Fruit fly (Drosophila melanogaster) whole organism, embryonic: Measurements from ENCODE around the gene WASp.
A peak's percentile ranks its signal among the peaks of the same experiment; 100 is the strongest.

ENCODE experiments used
- CG15514 ChIP-seq: fragments of 200-800 bp; sonication (Bioruptor generic); optimal IDR thresholded peaks from 3 replicates; lab custom pipeline; 2017; ENCODE audit warnings: missing biosample characterization, missing genetic modification characterization, mild to moderate bottlenecking, moderate library complexity, missing genetic modification reagents
- CG6813 ChIP-seq: fragments of 200-800 bp; sonication (Bioruptor generic); optimal IDR thresholded peaks from 2 replicates; lab custom pipeline; 2017; ENCODE audit warnings: missing biosample characterization, missing genetic modification characterization, mild to moderate bottlenecking, moderate library complexity, missing genetic modification reagents
- Hr78 ChIP-seq, 2 experiments: fragments of 200-800 bp in 1 of 2; fragments of >200 bp in 1 of 2; sonication (Bioruptor generic) in 1 of 2; optimal IDR thresholded peaks; 2 replicates each; lab custom pipeline; 2017 to 2019; ENCODE audit warnings: missing biosample characterization in 2 of 2, missing genetic modification characterization in 2 of 2, mild to moderate bottlenecking in 1 of 2, moderate library complexity in 1 of 2
- pb ChIP-seq: fragments of 200-800 bp; sonication (Bioruptor generic); optimal IDR thresholded peaks from 3 replicates; lab custom pipeline; 2016; ENCODE audit warnings: missing biosample characterization, missing genetic modification characterization
- tgo ChIP-seq: fragments of 200-800 bp; sonication (Bioruptor generic); IDR thresholded peaks from 3 replicates; pipeline ENCODE4 v1.3.6; 2022; ENCODE audit warnings: missing biosample characterization, missing genetic modification characterization

DNA sequence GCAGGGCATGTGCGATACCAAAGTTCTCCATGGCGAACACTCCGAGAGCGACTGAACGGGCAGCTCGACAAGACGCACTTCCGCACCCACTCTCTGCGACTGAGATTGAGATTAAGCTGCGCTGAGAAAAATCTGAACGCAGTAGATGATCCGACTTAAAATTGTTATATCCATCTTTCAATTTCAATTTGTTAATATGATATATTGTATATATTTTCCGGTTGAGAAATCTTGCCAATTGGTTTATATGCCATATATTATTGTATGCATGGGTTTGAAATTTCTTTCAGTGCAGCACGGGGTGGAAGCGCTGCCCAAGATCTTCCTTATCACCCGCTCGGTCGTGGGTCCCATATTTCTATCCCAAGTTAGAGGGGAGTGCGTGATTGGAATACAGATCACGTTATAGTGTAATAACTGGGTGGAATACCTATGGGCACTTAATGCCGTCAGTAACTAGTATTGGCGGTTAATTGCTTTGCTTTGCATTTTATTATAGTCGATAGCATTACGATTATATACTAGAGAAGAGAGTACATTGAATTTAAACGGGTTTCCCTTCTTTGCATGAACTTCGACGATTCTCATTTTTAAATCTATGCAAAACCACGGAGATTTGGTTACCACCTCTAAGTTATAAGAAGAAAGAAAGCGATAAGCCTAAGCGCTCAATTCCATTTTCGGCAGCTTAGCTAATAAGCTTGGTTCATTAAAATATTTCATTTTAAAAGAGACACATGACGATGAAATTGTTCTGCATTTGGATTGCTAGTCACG is 48.4 kb upstream of the WASp start, which contains the start of the genes Nepl19 and Nepl20:
- TF ChIP-seq pb (no peak), CG15514 (GFP tag; lab: Kevin White, UChicago) (peak; percentile 71), tgo (peak; percentile 83), CG6813 (GFP tag; lab: Kevin White, UChicago) (peak; percentile 72), Hr78 (GFP tag; optimal IDR thresholded peaks at IDR 0.05; lab: Kevin White, UChicago) (peak in 1 of 2 experiments; percentile 36)
